Worm (Caenorhabditis elegans) whole organism, young adult: Measurements from ENCODE around the gene ugt-23.

ENCODE experiments used
- F39B2.1 ChIP-seq: fragments of 200-800 bp; sonication (Bioruptor generic); IDR thresholded peaks from 2 replicates; pipeline ENCODE4 v1.3.6; 2022; ENCODE audit warnings: missing genetic modification reagents, missing genetic modification characterization, missing compliant biosample characterization
- F55B11.4 ChIP-seq: sonication (generic microtip); optimal IDR thresholded peaks from 2 replicates; lab custom pipeline; 2016; ENCODE audit warnings: missing compliant biosample characterization, missing genetic modification characterization, borderline replicate concordance; ENCODE audit not compliant: insufficient read depth
- F57C9.4 ChIP-seq: sonication (generic microtip); optimal IDR thresholded peaks from 2 replicates; lab custom pipeline; 2017; ENCODE audit warnings: mild to moderate bottlenecking, missing genetic modification characterization, missing compliant biosample characterization
- Y79H2A.3 ChIP-seq: fragments of 200-800 bp; sonication (Bioruptor generic); conservative IDR thresholded peaks from 2 replicates; pipeline ENCODE4 v1.3.6; 2022; ENCODE audit warnings: missing genetic modification reagents, missing genetic modification characterization, missing compliant biosample characterization
- atf-7 ChIP-seq: sonication (generic microtip); optimal IDR thresholded peaks from 2 replicates; lab custom pipeline; 2017; ENCODE audit warnings: mild to moderate bottlenecking, missing genetic modification characterization, missing compliant biosample characterization
- athp-1 ChIP-seq: sonication (generic microtip); optimal IDR thresholded peaks from 2 replicates; lab custom pipeline; 2017; ENCODE audit warnings: mild to moderate bottlenecking, missing genetic modification characterization, missing compliant biosample characterization
- bed-1 ChIP-seq: fragments of 200-800 bp; sonication (Bioruptor generic); IDR thresholded peaks from 2 replicates; pipeline ENCODE4 v1.3.6; 2022; ENCODE audit warnings: missing genetic modification reagents, missing genetic modification characterization, missing compliant biosample characterization
- him-1 ChIP-seq: sonication (generic microtip); optimal IDR thresholded peaks from 2 replicates; lab custom pipeline; 2016; ENCODE audit warnings: missing genotype, missing genetic modification reagents, missing genetic modification characterization, missing compliant biosample characterization
- lin-40 ChIP-seq: sonication (generic microtip); optimal IDR thresholded peaks from 2 replicates; lab custom pipeline; 2016; ENCODE audit warnings: missing genetic modification characterization, mild to moderate bottlenecking, missing compliant biosample characterization, missing genotype, missing genetic modification reagents
- lsl-1 ChIP-seq: fragments of 200-800 bp; sonication (Bioruptor generic); optimal IDR thresholded peaks from 2 replicates; lab custom pipeline; 2018; ENCODE audit warnings: mild to moderate bottlenecking, missing genetic modification characterization, moderate library complexity, missing compliant biosample characterization
- repo-1 ChIP-seq: sonication (generic microtip); optimal IDR thresholded peaks from 2 replicates; lab custom pipeline; 2017; ENCODE audit warnings: mild to moderate bottlenecking, missing genetic modification characterization, missing compliant biosample characterization

ce11 chrX:9924962-9925361 lies at the start of gene ugt-23:
- TF ChIP-seq lin-40 (no peak), lsl-1 (GFP tag; lab: Kevin White, UChicago) (no peak), repo-1 (tag; lab: Kevin White, UChicago) (no peak), atf-7 (tag; lab: Kevin White, UChicago) (no peak), Y79H2A.3 (no peak), him-1 (tag; lab: Kevin White, UChicago) (no peak), F55B11.4 (tag; lab: Kevin White, UChicago) (no peak), F39B2.1 (GFP tag; lab: Robert Waterston, UW) (no peak), F57C9.4 (tag; lab: Kevin White, UChicago) (no peak), athp-1 (tag; lab: Kevin White, UChicago) (no peak), bed-1 (GFP tag; lab: Robert Waterston, UW) (no peak)
